Worm (Caenorhabditis elegans): Measurements from ENCODE around the gene rabx-5.
A peak's percentile ranks its signal among the peaks of the same experiment; 100 is the strongest.

The rabx-5 gene

ce11 chrIII:10624564-10624963 lies 19.4 kb downstream of the rabx-5 start (continued):
- TF ChIP-seq nhr-76 (tag; optimal IDR thresholded peaks at IDR 0.05) (no peak), pqm-1 (tag; optimal IDR thresholded peaks at IDR 0.05) (no peak), unc-86 (tag; optimal IDR thresholded peaks at IDR 0.05) (no peak), mab-9 (GFP tag; IDR thresholded peaks at IDR 0.05) (no peak), nhr-19 (GFP tag; conservative IDR thresholded peaks at IDR 0.05) (peak; percentile 53), elt-3 (tag; optimal IDR thresholded peaks at IDR 0.05) (no peak), fos-1 (tag; optimal IDR thresholded peaks at IDR 0.05) (no peak), fkh-8 (tag; optimal IDR thresholded peaks at IDR 0.05) (no peak), lin-15B (tag; optimal IDR thresholded peaks at IDR 0.05) (no peak), isw-1 (GFP tag; IDR thresholded peaks at IDR 0.05) (no peak), ztf-4 (tag; optimal IDR thresholded peaks at IDR 0.05) (no peak), ceh-8 (GFP tag; optimal IDR thresholded peaks at IDR 0.05) (no peak)

- TF ChIP-seq fkh-8 (tag; optimal IDR thresholded peaks at IDR 0.05) (no peak), ceh-90 (tag; optimal IDR thresholded peaks at IDR 0.05) (no peak), alr-1 (tag; optimal IDR thresholded peaks at IDR 0.05; ENCODE audit: borderline replicate concordance) (no peak), ceh-8 (GFP tag; optimal IDR thresholded peaks at IDR 0.05) (no peak), tbx-2 (tag; optimal IDR thresholded peaks at IDR 0.05) (peak; percentile 47), ces-1 (GFP tag; optimal IDR thresholded peaks at IDR 0.05) (no peak), snu-23 (GFP tag; optimal IDR thresholded peaks at IDR 0.05) (peak; percentile 59), pag-3 (tag; optimal IDR thresholded peaks at IDR 0.05; ENCODE audit: borderline replicate concordance, insufficient read depth) (no peak), C04F5.9 (tag; optimal IDR thresholded peaks at IDR 0.05) (no peak), zip-4 (GFP tag; optimal IDR thresholded peaks at IDR 0.05) (no peak), blmp-1 (tag; optimal IDR thresholded peaks at IDR 0.05) (no peak), vab-15 (tag; optimal IDR thresholded peaks at IDR 0.05) (no peak), ceh-82 (tag; optimal IDR thresholded peaks at IDR 0.05) (peak in 1 of 3 experiments; percentile 18), lin-35 (GFP tag; optimal IDR thresholded peaks at IDR 0.05) (peak; percentile 26 to 43), nhr-20 (tag; optimal IDR thresholded peaks at IDR 0.05) (peak; percentile 61), efl-3 (GFP tag; optimal IDR thresholded peaks at IDR 0.05) (no peak), lin-15B (tag; optimal IDR thresholded peaks at IDR 0.05) (no peak), lir-3 (tag; optimal IDR thresholded peaks at IDR 0.05; ENCODE audit: poor library complexity) (peak; percentile 8), irx-1 (tag; optimal IDR thresholded peaks at IDR 0.05) (no peak), dsc-1 (tag; optimal IDR thresholded peaks at IDR 0.05) (peak; percentile 38), aly-2 (tag; optimal IDR thresholded peaks at IDR 0.05) (no peak), nhr-12 (tag; optimal IDR thresholded peaks at IDR 0.05) (no peak), xbp-1 (tag; optimal IDR thresholded peaks at IDR 0.05) (peak; percentile 2), egl-13 (tag; optimal IDR thresholded peaks at IDR 0.05) (no peak), nhr-84 (tag; optimal IDR thresholded peaks at IDR 0.05) (no peak), unc-30 (tag; optimal IDR thresholded peaks at IDR 0.05) (no peak), fkh-4 (tag; optimal IDR thresholded peaks at IDR 0.05; ENCODE audit: borderline replicate concordance) (no peak), mdl-1 (tag; optimal IDR thresholded peaks at IDR 0.05) (peak in 1 of 2 experiments; percentile 58), fos-1 (tag; optimal IDR thresholded peaks at IDR 0.05) (no peak), unc-62 (GFP tag; optimal IDR thresholded peaks at IDR 0.05) (no peak), nhr-76 (tag; optimal IDR thresholded peaks at IDR 0.05) (no peak), pax-3 (tag; optimal IDR thresholded peaks at IDR 0.05) (no peak), lsy-2 (tag; optimal IDR thresholded peaks at IDR 0.05) (peak; percentile 45 to 59), unc-86 (tag; optimal IDR thresholded peaks at IDR 0.05) (no peak), nhr-77 (tag; optimal IDR thresholded peaks at IDR 0.05) (no peak), nhr-237 (tag; optimal IDR thresholded peaks at IDR 0.05) (no peak), mep-1 (tag; optimal IDR thresholded peaks at IDR 0.05) (peak; percentile 33), isw-1 (GFP tag; IDR thresholded peaks at IDR 0.05) (no peak), C34B4.2 (tag; optimal IDR thresholded peaks at IDR 0.05) (no peak), C16A3.4 (tag; optimal IDR thresholded peaks at IDR 0.05) (no peak), sptf-1 (tag; optimal IDR thresholded peaks at IDR 0.05) (no peak), skn-1 (tag; optimal IDR thresholded peaks at IDR 0.05) (peak; percentile 31), nhr-71 (tag; optimal IDR thresholded peaks at IDR 0.05) (peak; percentile 75), lin-39 (tag; optimal IDR thresholded peaks at IDR 0.05) (no peak), elt-2 (tag; optimal IDR thresholded peaks at IDR 0.05) (no peak), lin-14 (GFP tag; optimal IDR thresholded peaks at IDR 0.05) (peak; percentile 75)
Measured at ce11 chrIII:10628360-10628759, 23.2 kb downstream of the rabx-5 start.
